Worm (Caenorhabditis elegans): ENCODE data around the gene lgc-37.

lgc-37 gene

ce11 chrIII:12818050-12818738 lies 33.2 kb downstream of the lgc-37 start, which contains the start of gene arx-5:
TSS of gene arx-5 (minus strand) at chrIII:12818100.
- TF ChIP-seq flt-1 (GFP tag; IDR thresholded peaks at IDR 0.05) (no peak), T22C8.4 (GFP tag; IDR thresholded peaks at IDR 0.05) (peak; percentile 40; the same call in 1 of the 2 replicates), klf-2 (GFP tag; conservative IDR thresholded peaks at IDR 0.05) (no peak), med-1 (GFP tag; optimal IDR thresholded peaks at IDR 0.05; ENCODE audit: insufficient read depth) (no peak), tab-1 (GFP tag; IDR thresholded peaks at IDR 0.05) (no peak)

- no peak for TF ChIP-seq med-1 (GFP tag; optimal IDR thresholded peaks at IDR 0.05; ENCODE audit: insufficient read depth)
- no peak for TF ChIP-seq ref-1 (GFP tag; conservative IDR thresholded peaks at IDR 0.05)
- TF ChIP-seq cog-1 (tag; optimal IDR thresholded peaks at IDR 0.05): no peak
- no peak for TF ChIP-seq tab-1 (GFP tag; IDR thresholded peaks at IDR 0.05)
- no peak for TF ChIP-seq flt-1 (GFP tag; IDR thresholded peaks at IDR 0.05)
- no peak for TF ChIP-seq klf-2 (GFP tag; conservative IDR thresholded peaks at IDR 0.05)
- TF ChIP-seq T22C8.4 (GFP tag; IDR thresholded peaks at IDR 0.05): no peak
- no peak for TF ChIP-seq ztf-23 (GFP tag; IDR thresholded peaks at IDR 0.05)
- TF ChIP-seq ztf-29 (GFP tag; IDR thresholded peaks at IDR 0.05): no peak
Observed at ce11 chrIII:12819148-12819547, 34.2 kb downstream of the lgc-37 start.

ce11 chrIII:12819909-12820308 lies 35.0 kb downstream of the lgc-37 start, which contains the start of the genes Y37D8A.2 and Y37D8A.25:
TSS of gene Y37D8A.2 (plus strand) at chrIII:12820193.
TSS of gene Y37D8A.25 (minus strand) at chrIII:12820253.
- no peak for TF ChIP-seq tab-1 (GFP tag; IDR thresholded peaks at IDR 0.05)
- TF ChIP-seq flt-1 (GFP tag; IDR thresholded peaks at IDR 0.05): no peak
- no peak for TF ChIP-seq med-1 (GFP tag; optimal IDR thresholded peaks at IDR 0.05; ENCODE audit: insufficient read depth)

- TF ChIP-seq cog-1 (tag; optimal IDR thresholded peaks at IDR 0.05) (no peak), ztf-29 (GFP tag; IDR thresholded peaks at IDR 0.05) (no peak), med-1 (GFP tag; optimal IDR thresholded peaks at IDR 0.05; ENCODE audit: insufficient read depth) (no peak), ref-1 (GFP tag; conservative IDR thresholded peaks at IDR 0.05) (no peak), klf-2 (GFP tag; conservative IDR thresholded peaks at IDR 0.05) (no peak), flt-1 (GFP tag; IDR thresholded peaks at IDR 0.05) (no peak), ztf-23 (GFP tag; IDR thresholded peaks at IDR 0.05) (no peak), tab-1 (GFP tag; IDR thresholded peaks at IDR 0.05) (no peak), T22C8.4 (GFP tag; IDR thresholded peaks at IDR 0.05) (no peak)
Observed at ce11 chrIII:12821331-12821730, 36.4 kb downstream of the lgc-37 start.

- TF ChIP-seq ztf-23 (GFP tag; IDR thresholded peaks at IDR 0.05) (no peak), cog-1 (tag; optimal IDR thresholded peaks at IDR 0.05) (no peak), ref-1 (GFP tag; conservative IDR thresholded peaks at IDR 0.05) (no peak), T22C8.4 (GFP tag; IDR thresholded peaks at IDR 0.05) (no peak), klf-2 (GFP tag; conservative IDR thresholded peaks at IDR 0.05) (no peak), ztf-29 (GFP tag; IDR thresholded peaks at IDR 0.05) (peak; percentile 32; the same call in 1 of the 2 replicates), flt-1 (GFP tag; IDR thresholded peaks at IDR 0.05) (no peak)
Observed at ce11 chrIII:12822608-12823261, 37.8 kb downstream of the lgc-37 start.

- TF ChIP-seq ztf-29 (GFP tag; IDR thresholded peaks at IDR 0.05) (no peak), T22C8.4 (GFP tag; IDR thresholded peaks at IDR 0.05) (no peak), klf-2 (GFP tag; conservative IDR thresholded peaks at IDR 0.05) (no peak), flt-1 (GFP tag; IDR thresholded peaks at IDR 0.05) (no peak), med-1 (GFP tag; optimal IDR thresholded peaks at IDR 0.05; ENCODE audit: insufficient read depth) (no peak), ref-1 (GFP tag; conservative IDR thresholded peaks at IDR 0.05) (no peak), ztf-23 (GFP tag; IDR thresholded peaks at IDR 0.05) (no peak), cog-1 (tag; optimal IDR thresholded peaks at IDR 0.05) (no peak), tab-1 (GFP tag; IDR thresholded peaks at IDR 0.05) (no peak)
Observed at ce11 chrIII:12829068-12829467, 44.1 kb downstream of the lgc-37 start, which contains the start of gene Y37D8A.3. TSS of gene Y37D8A.3 (plus strand) at chrIII:12829368.

- TF ChIP-seq ztf-23 (GFP tag; IDR thresholded peaks at IDR 0.05) (no peak), cog-1 (tag; optimal IDR thresholded peaks at IDR 0.05) (no peak), med-1 (GFP tag; optimal IDR thresholded peaks at IDR 0.05; ENCODE audit: insufficient read depth) (no peak), klf-2 (GFP tag; conservative IDR thresholded peaks at IDR 0.05) (no peak)
Observed at ce11 chrIII:12831696-12832095, 46.7 kb downstream of the lgc-37 start.

ce11 chrIII:12833079-12833478 lies 48.1 kb downstream of the lgc-37 start:
- TF ChIP-seq tab-1 (GFP tag; IDR thresholded peaks at IDR 0.05) (no peak), med-1 (GFP tag; optimal IDR thresholded peaks at IDR 0.05; ENCODE audit: insufficient read depth) (no peak), klf-2 (GFP tag; conservative IDR thresholded peaks at IDR 0.05) (no peak), ztf-23 (GFP tag; IDR thresholded peaks at IDR 0.05) (no peak), cog-1 (tag; optimal IDR thresholded peaks at IDR 0.05) (no peak), ref-1 (GFP tag; conservative IDR thresholded peaks at IDR 0.05) (no peak), ztf-29 (GFP tag; IDR thresholded peaks at IDR 0.05) (no peak), flt-1 (GFP tag; IDR thresholded peaks at IDR 0.05) (no peak), T22C8.4 (GFP tag; IDR thresholded peaks at IDR 0.05) (no peak)

ce11 chrIII:12836742-12837285 lies 51.9 kb downstream of the lgc-37 start:
- TF ChIP-seq klf-2 (GFP tag; conservative IDR thresholded peaks at IDR 0.05): no peak
- no peak for TF ChIP-seq T22C8.4 (GFP tag; IDR thresholded peaks at IDR 0.05)
- TF ChIP-seq ref-1 (GFP tag; conservative IDR thresholded peaks at IDR 0.05): no peak
- no peak for TF ChIP-seq med-1 (GFP tag; optimal IDR thresholded peaks at IDR 0.05; ENCODE audit: insufficient read depth)
- TF ChIP-seq flt-1 (GFP tag; IDR thresholded peaks at IDR 0.05): no peak
- no peak for TF ChIP-seq ztf-29 (GFP tag; IDR thresholded peaks at IDR 0.05)
- no peak for TF ChIP-seq cog-1 (tag; optimal IDR thresholded peaks at IDR 0.05)
